Worm (Caenorhabditis elegans): ENCODE measurements around the gene lgc-17.

ce11 chrX:12145919-12146318, 24.5 kb downstream of the lgc-17 start:
- TF ChIP-seq flt-1 (GFP tag; IDR thresholded peaks at IDR 0.05) = no peak
- no peak for TF ChIP-seq cog-1 (tag; optimal IDR thresholded peaks at IDR 0.05)
- no peak for TF ChIP-seq T22C8.4 (GFP tag; IDR thresholded peaks at IDR 0.05)
- TF ChIP-seq ztf-23 (GFP tag; IDR thresholded peaks at IDR 0.05) = no peak
- no peak for TF ChIP-seq med-1 (GFP tag; optimal IDR thresholded peaks at IDR 0.05; ENCODE audit: insufficient read depth)
- TF ChIP-seq klf-2 (GFP tag; conservative IDR thresholded peaks at IDR 0.05) = no peak
- no peak for TF ChIP-seq ref-1 (GFP tag; conservative IDR thresholded peaks at IDR 0.05)

Data from whole organism, midembryonic.